Fruit fly (Drosophila melanogaster): Measurements from ENCODE around the gene aus.

aus gene

DNA sequence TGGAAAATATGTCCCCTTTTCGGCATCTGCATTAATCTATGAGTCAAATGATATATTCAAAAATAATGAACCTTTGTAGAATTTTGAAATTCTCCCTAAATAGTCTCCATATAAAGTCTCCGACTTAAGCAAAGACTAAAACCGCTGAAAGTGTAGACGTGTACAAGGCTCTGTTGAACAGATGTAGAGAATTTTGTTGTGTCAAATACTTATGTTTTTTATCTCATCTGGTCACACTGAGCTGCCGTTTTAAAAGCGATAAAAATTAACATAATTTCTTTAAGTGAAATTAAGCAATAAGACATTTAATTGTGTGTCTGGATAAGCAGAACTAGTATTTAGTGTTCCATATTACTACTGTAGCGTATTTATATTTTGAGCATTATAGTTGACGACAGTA is 36.7 kb upstream of the aus start (continued):
- TF ChIP-seq CG7372 (GFP tag; IDR thresholded peaks at IDR 0.05): no peak
- TF ChIP-seq vvl (GFP tag; IDR thresholded peaks at IDR 0.05): peak; percentile 95
- no peak for TF ChIP-seq CG10543 (GFP tag; optimal IDR thresholded peaks at IDR 0.05)
- TF ChIP-seq trem (tag; optimal IDR thresholded peaks at IDR 0.05): peak; percentile 28
- peak; percentile 67 for TF ChIP-seq Bgb (GFP tag; IDR thresholded peaks at IDR 0.05; ENCODE audit: partially characterized antibody)
- TF ChIP-seq az2 (GFP tag; optimal IDR thresholded peaks at IDR 0.05): no peak
- no peak for TF ChIP-seq CHES-1-like (GFP tag; optimal IDR thresholded peaks at IDR 0.05)
- TF ChIP-seq amos (GFP tag; IDR thresholded peaks at IDR 0.05; ENCODE audit: partially characterized antibody): peak; percentile 64
- TF ChIP-seq mld (GFP tag; IDR thresholded peaks at IDR 0.05; ENCODE audit: partially characterized antibody): no peak
- peak; percentile 58; the same call in 1 of the 2 replicates for TF ChIP-seq CG13287 (GFP tag; IDR thresholded peaks at IDR 0.05; ENCODE audit: partially characterized antibody)
- peak; percentile 31; the same call in 1 of the 3 replicates for TF ChIP-seq CG6791 (GFP tag; IDR thresholded peaks at IDR 0.05; ENCODE audit: partially characterized antibody)
- TF ChIP-seq Med (GFP tag): peak; percentile 62
- TF ChIP-seq Nf-YB (GFP tag; optimal IDR thresholded peaks at IDR 0.05): peak; percentile 2
- peak; percentile 41 for TF ChIP-seq CG8290 (GFP tag; optimal IDR thresholded peaks at IDR 0.05)
- TF ChIP-seq CG8290 (tag; optimal IDR thresholded peaks at IDR 0.05): no peak
- TF ChIP-seq slou (GFP tag; optimal IDR thresholded peaks at IDR 0.05): no peak
- TF ChIP-seq Hr51 (GFP tag; optimal IDR thresholded peaks at IDR 0.05): no peak
- peak; percentile 24 for TF ChIP-seq CG10267 (tag; optimal IDR thresholded peaks at IDR 0.05)
- TF ChIP-seq E2f2 (GFP tag; IDR thresholded peaks at IDR 0.05): peak; percentile 69
- TF ChIP-seq gcm (GFP tag; optimal IDR thresholded peaks at IDR 0.05): no peak
- no peak for TF ChIP-seq nau (GFP tag; optimal IDR thresholded peaks at IDR 0.05)
- TF ChIP-seq Dp (GFP tag; optimal IDR thresholded peaks at IDR 0.05): peak; percentile 46
- TF ChIP-seq CG9797 (GFP tag; optimal IDR thresholded peaks at IDR 0.05): peak; percentile 17
- TF ChIP-seq Jarid2 (GFP tag; optimal IDR thresholded peaks at IDR 0.05): peak; percentile 71
- TF ChIP-seq chif (GFP tag; optimal IDR thresholded peaks at IDR 0.05): peak in 1 of 2 experiments; percentile 25
- TF ChIP-seq CG10565 (GFP tag; optimal IDR thresholded peaks at IDR 0.05): no peak
- TF ChIP-seq gfzf (GFP tag; optimal IDR thresholded peaks at IDR 0.05): peak; percentile 66
- peak; percentile 35 for TF ChIP-seq MBD-R2 (GFP tag; IDR thresholded peaks at IDR 0.05)
- TF ChIP-seq zf30C (GFP tag; optimal IDR thresholded peaks at IDR 0.05): peak; percentile 79
- TF ChIP-seq Dref (GFP tag; IDR thresholded peaks at IDR 0.05): 0 out of 2 replicates have a peak, but pooled peaks have one; percentile 32
- no peak for TF ChIP-seq Rfx (GFP tag; IDR thresholded peaks at IDR 0.05)
- TF ChIP-seq Myb (GFP tag; optimal IDR thresholded peaks at IDR 0.05): peak; percentile 77
- TF ChIP-seq Ets97D (GFP tag; optimal IDR thresholded peaks at IDR 0.05): peak; percentile 1
- TF ChIP-seq pita (GFP tag; optimal IDR thresholded peaks at IDR 0.05): peak; percentile 70
- peak; percentile 64 for TF ChIP-seq CG33213 (GFP tag; optimal IDR thresholded peaks at IDR 0.05)
- no peak for TF ChIP-seq ato (GFP tag; IDR thresholded peaks at IDR 0.05; ENCODE audit: partially characterized antibody)
- TF ChIP-seq Dad (GFP tag; optimal IDR thresholded peaks at IDR 0.05): no peak
- no peak for TF ChIP-seq cg (GFP tag; optimal IDR thresholded peaks at IDR 0.05)
- no peak for TF ChIP-seq CG10274 (GFP tag; optimal IDR thresholded peaks at IDR 0.05)
- TF ChIP-seq Nf-YC (tag; optimal IDR thresholded peaks at IDR 0.05): peak; percentile 63
- no peak for TF ChIP-seq CG12071 (GFP tag; optimal IDR thresholded peaks at IDR 0.05)
- peak; percentile 89 for TF ChIP-seq Lhr (GFP tag; optimal IDR thresholded peaks at IDR 0.05)
- peak; percentile 41 for TF ChIP-seq Hmr (GFP tag; optimal IDR thresholded peaks at IDR 0.05)
- no peak for TF ChIP-seq Oaz (GFP tag; IDR thresholded peaks at IDR 0.05)
- TF ChIP-seq CG2712 (tag; optimal IDR thresholded peaks at IDR 0.05): peak; percentile 52
- no peak for TF ChIP-seq YL-1 (GFP tag; optimal IDR thresholded peaks at IDR 0.05)
- no peak for TF ChIP-seq gsb-n (tag; optimal IDR thresholded peaks at IDR 0.05)
- peak; percentile 11; the same call in 1 of the 2 replicates for TF ChIP-seq CG3847 (GFP tag; IDR thresholded peaks at IDR 0.05)
- peak; percentile 22 for TF ChIP-seq CG1603 (tag; optimal IDR thresholded peaks at IDR 0.05)
- peak; percentile 1 for TF ChIP-seq Sry-δ (GFP tag; optimal IDR thresholded peaks at IDR 0.05)

Measured in whole organism, embryonic.